Worm (Caenorhabditis elegans): ENCODE results near the gene ZK54.3.
A peak's percentile ranks its signal among the peaks of the same experiment; 100 is the strongest.

Gene ZK54.3

DNA sequence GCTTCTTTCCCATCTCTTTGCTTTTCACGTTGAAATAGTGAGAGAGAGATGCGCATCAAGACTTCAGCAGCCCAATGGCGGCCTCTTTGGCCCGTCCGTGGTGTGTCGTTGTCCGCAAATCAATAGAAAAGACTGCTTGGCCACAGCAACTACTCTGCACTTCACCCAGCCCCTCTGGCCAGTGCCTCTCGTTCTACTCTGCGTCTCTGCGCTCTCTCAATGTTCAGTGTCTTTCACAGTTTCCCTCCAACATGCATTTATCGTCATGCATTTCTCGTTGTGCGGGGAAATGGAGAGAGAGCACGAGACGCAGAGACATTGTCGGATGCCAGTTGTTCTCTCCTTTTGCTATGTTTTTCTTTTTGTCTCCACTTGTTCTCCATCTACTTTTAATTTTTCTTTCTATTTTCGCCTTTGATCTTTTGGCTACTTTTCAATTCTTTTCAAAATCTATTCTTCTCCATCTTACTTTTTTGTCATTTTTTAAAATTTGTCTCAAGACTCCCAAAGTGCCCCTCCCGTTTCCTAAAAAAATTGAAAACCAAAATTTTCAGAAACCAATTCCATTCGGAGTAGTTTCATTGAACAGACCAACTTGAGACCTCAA is 46.8 kb upstream of the ZK54.3 start, which contains the start of gene nhr-1 (continued):
- TF ChIP-seq dpl-1 (GFP tag; optimal IDR thresholded peaks at IDR 0.05) (no peak), dox-1 (GFP tag; IDR thresholded peaks at IDR 0.05) (peak; percentile 86), repo-1 (tag; optimal IDR thresholded peaks at IDR 0.05) (no peak), lin-54 (GFP tag; optimal IDR thresholded peaks at IDR 0.05) (peak; percentile 16), D2030.7 (GFP tag; IDR thresholded peaks at IDR 0.05) (no peak), unc-130 (GFP tag; optimal IDR thresholded peaks at IDR 0.05) (no peak), C17E4.6 (GFP tag; IDR thresholded peaks at IDR 0.05) (no peak), bed-1 (GFP tag; IDR thresholded peaks at IDR 0.05) (no peak), hmg-20 (GFP tag; IDR thresholded peaks at IDR 0.05) (no peak), lin-40 (tag; optimal IDR thresholded peaks at IDR 0.05) (peak; percentile 87), K12H6.12 (tag; optimal IDR thresholded peaks at IDR 0.05) (peak; percentile 81), F22D6.2 (tag; optimal IDR thresholded peaks at IDR 0.05) (no peak), ZK185.1 (tag; optimal IDR thresholded peaks at IDR 0.05; ENCODE audit: poor library complexity, severe bottlenecking) (peak; percentile 38), sdz-38 (tag; optimal IDR thresholded peaks at IDR 0.05) (no peak), hrde-1 (tag; optimal IDR thresholded peaks at IDR 0.05; ENCODE audit: borderline replicate concordance) (no peak), sea-2 (GFP tag; IDR thresholded peaks at IDR 0.05) (no peak), egl-44 (GFP tag; IDR thresholded peaks at IDR 0.05) (no peak), ceh-91 (GFP tag; IDR thresholded peaks at IDR 0.05) (no peak), F57A8.1 (GFP tag; optimal IDR thresholded peaks at IDR 0.05) (no peak), F49E8.2 (tag; optimal IDR thresholded peaks at IDR 0.05; ENCODE audit: insufficient read depth) (no peak), chd-7 (tag; optimal IDR thresholded peaks at IDR 0.05) (peak; percentile 84), C06A6.2 (GFP tag; conservative IDR thresholded peaks at IDR 0.05) (peak; percentile 65), F52B5.7 (tag; optimal IDR thresholded peaks at IDR 0.05) (peak; percentile 21), tlf-1 (GFP tag; optimal IDR thresholded peaks at IDR 0.05) (no peak), ztf-22 (GFP tag; optimal IDR thresholded peaks at IDR 0.05) (peak; percentile 59), athp-1 (tag; optimal IDR thresholded peaks at IDR 0.05) (peak; percentile 29), nhr-90 (tag; optimal IDR thresholded peaks at IDR 0.05) (no peak), K11D2.4 (GFP tag; IDR thresholded peaks at IDR 0.05) (peak; percentile 73; the same call in 1 of the 2 replicates), ztf-26 (tag; optimal IDR thresholded peaks at IDR 0.05) (peak; percentile 58), ceh-58 (GFP tag; IDR thresholded peaks at IDR 0.05) (no peak), let-607 (tag; optimal IDR thresholded peaks at IDR 0.05) (peak; percentile 31 to 64), nhr-80 (tag; optimal IDR thresholded peaks at IDR 0.05) (peak; percentile 82), sptf-2 (GFP tag; optimal IDR thresholded peaks at IDR 0.05) (peak; percentile 28), lir-1 (GFP tag; conservative IDR thresholded peaks at IDR 0.05) (no peak), nfyb-1 (GFP tag; IDR thresholded peaks at IDR 0.05) (peak; percentile 60; the same call in 1 of the 2 replicates), Y53G8AR.9 (GFP tag; conservative IDR thresholded peaks at IDR 0.05) (no peak), snpc-3.4 (tag; optimal IDR thresholded peaks at IDR 0.05) (peak; percentile 20), ztf-25 (GFP tag; IDR thresholded peaks at IDR 0.05) (no peak), F10E7.11 (tag; optimal IDR thresholded peaks at IDR 0.05) (no peak), ama-1 (optimal IDR thresholded peaks at IDR 0.05) (no peak), ama-1 (GFP tag; optimal IDR thresholded peaks at IDR 0.05) (no peak), ztf-3 (GFP tag; optimal IDR thresholded peaks at IDR 0.05) (no peak), die-1 (tag; optimal IDR thresholded peaks at IDR 0.05) (peak; percentile 40), cebp-1 (GFP tag; IDR thresholded peaks at IDR 0.05) (0 out of 2 replicates have a peak, but pooled peaks have one; percentile 40), cebp-1 (tag; optimal IDR thresholded peaks at IDR 0.05) (peak; percentile 84), attf-6 (GFP tag; IDR thresholded peaks at IDR 0.05) (no peak), hmg-1.2 (GFP tag; IDR thresholded peaks at IDR 0.05) (peak; percentile 86), aptf-3 (GFP tag; IDR thresholded peaks at IDR 0.05) (no peak), mxl-1 (tag; optimal IDR thresholded peaks at IDR 0.05) (peak; percentile 11)
